Worm (Caenorhabditis elegans) whole organism, dauer: ENCODE data around the gene nhr-112.

Experiments used
- unc-62 ChIP-seq: sonication (generic microtip); optimal IDR thresholded peaks from 2 replicates; lab custom pipeline; 2017; ENCODE audit warnings: missing biosample characterization, missing genetic modification reagents, missing genetic modification characterization

Gene nhr-112

ce11 chrV:16723744-16724143, at the start of gene nhr-112:
nhr-112 (minus strand) TSS chrV:16723844.
- TF ChIP-seq unc-62 = no peak

ce11 chrV:16759937-16760336, 36.3 kb upstream of the nhr-112 start:
- TF ChIP-seq unc-62 = no peak

ce11 chrV:16756166-16756565, 32.5 kb upstream of the nhr-112 start:
- TF ChIP-seq unc-62 = no peak

- TF ChIP-seq unc-62 = no peak
Measured at ce11 chrV:16752089-16753030, 28.7 kb upstream of the nhr-112 start.

- no peak for TF ChIP-seq unc-62
Measured at ce11 chrV:16749473-16749872, 25.8 kb upstream of the nhr-112 start.

ce11 chrV:16747031-16747672, 23.5 kb upstream of the nhr-112 start, which contains the start of gene dkf-2:
dkf-2 (plus strand) TSS chrV:16747622.
- TF ChIP-seq unc-62 = no peak

ce11 chrV:16746231-16746990, 22.8 kb upstream of the nhr-112 start, which contains the start of gene gyg-2:
gyg-2 (minus strand) TSS chrV:16746258.
- no peak for TF ChIP-seq unc-62

- no peak for TF ChIP-seq unc-62
Measured at ce11 chrV:16745214-16745613, 21.6 kb upstream of the nhr-112 start.

ce11 chrV:16744783-16745182, 21.1 kb upstream of the nhr-112 start:
- no peak for TF ChIP-seq unc-62

ce11 chrV:16742123-16742522, 18.5 kb upstream of the nhr-112 start, which contains the start of gene T25E12.6:
T25E12.6 (plus strand) TSS chrV:16742423.
- no peak for TF ChIP-seq unc-62

- TF ChIP-seq unc-62 = no peak
Measured at ce11 chrV:16739100-16739499, 15.5 kb upstream of the nhr-112 start, which contains the start of the genes clec-29 and clec-39. clec-29 (minus strand) TSS chrV:16739200. clec-39 (plus strand) TSS chrV:16739268.

ce11 chrV:16735518-16735917, 11.9 kb upstream of the nhr-112 start, which contains the start of the genes clec-38 and clec-34:
clec-38 (minus strand) TSS chrV:16735618.
clec-34 (plus strand) TSS chrV:16735765.
- TF ChIP-seq unc-62 = no peak

- TF ChIP-seq unc-62 = no peak
Measured at ce11 chrV:16733681-16734080, 10.0 kb upstream of the nhr-112 start, which contains the start of gene T25E12.16. T25E12.16 (minus strand) TSS chrV:16733781.

- TF ChIP-seq unc-62 = no peak
Measured at ce11 chrV:16731600-16731999, 8.0 kb upstream of the nhr-112 start, which contains the start of gene srz-100. srz-100 (plus strand) TSS chrV:16731900.

- no peak for TF ChIP-seq unc-62
Measured at ce11 chrV:16729961-16730360, 6.3 kb upstream of the nhr-112 start, which contains the start of gene srz-99. srz-99 (plus strand) TSS chrV:16730261.

ce11 chrV:16728431-16728830, 4.8 kb upstream of the nhr-112 start, which contains the start of gene fbxa-127:
fbxa-127 (plus strand) TSS chrV:16728731.
- TF ChIP-seq unc-62 = no peak
